Worm (Caenorhabditis elegans): ENCODE measurements around the gene T28D6.7.
A peak's percentile ranks its signal among the peaks of the same experiment; 100 is the strongest.

T28D6.7 gene

ce11 chrIII:11346383-11346782 lies at the start of gene T28D6.7:
TSS of gene T28D6.7 (minus strand) at chrIII:11346483.
- TF ChIP-seq che-1 (tag; optimal IDR thresholded peaks at IDR 0.05), result no peak
- no peak for TF ChIP-seq ceh-31 (tag; optimal IDR thresholded peaks at IDR 0.05)
- TF ChIP-seq eyg-1 (tag; optimal IDR thresholded peaks at IDR 0.05), result no peak
- TF ChIP-seq K09A11.1 (tag; optimal IDR thresholded peaks at IDR 0.05; ENCODE audit: insufficient read depth), result no peak
- no peak for TF ChIP-seq hlh-13 (GFP tag; optimal IDR thresholded peaks at IDR 0.05)

- no peak for TF ChIP-seq ceh-48 (tag; optimal IDR thresholded peaks at IDR 0.05)
- no peak for TF ChIP-seq mec-3 (tag; optimal IDR thresholded peaks at IDR 0.05; ENCODE audit: borderline replicate concordance)
- TF ChIP-seq eyg-1 (tag; optimal IDR thresholded peaks at IDR 0.05), result no peak
- TF ChIP-seq ahr-1 (tag; optimal IDR thresholded peaks at IDR 0.05), result no peak
- TF ChIP-seq ceh-9 (tag; optimal IDR thresholded peaks at IDR 0.05), result no peak
- TF ChIP-seq lim-6 (tag; optimal IDR thresholded peaks at IDR 0.05), result no peak
- no peak for TF ChIP-seq npax-4 (tag; optimal IDR thresholded peaks at IDR 0.05)
- no peak for TF ChIP-seq K02D7.2 (tag; optimal IDR thresholded peaks at IDR 0.05)
- TF ChIP-seq hlh-15 (tag; optimal IDR thresholded peaks at IDR 0.05), result no peak
- TF ChIP-seq ttx-3 (tag; optimal IDR thresholded peaks at IDR 0.05), result no peak
Observed at ce11 chrIII:11393162-11393561, 46.9 kb upstream of the T28D6.7 start, which contains the start of gene nlp-21. TSS of gene nlp-21 (minus strand) at chrIII:11393262.

DNA sequence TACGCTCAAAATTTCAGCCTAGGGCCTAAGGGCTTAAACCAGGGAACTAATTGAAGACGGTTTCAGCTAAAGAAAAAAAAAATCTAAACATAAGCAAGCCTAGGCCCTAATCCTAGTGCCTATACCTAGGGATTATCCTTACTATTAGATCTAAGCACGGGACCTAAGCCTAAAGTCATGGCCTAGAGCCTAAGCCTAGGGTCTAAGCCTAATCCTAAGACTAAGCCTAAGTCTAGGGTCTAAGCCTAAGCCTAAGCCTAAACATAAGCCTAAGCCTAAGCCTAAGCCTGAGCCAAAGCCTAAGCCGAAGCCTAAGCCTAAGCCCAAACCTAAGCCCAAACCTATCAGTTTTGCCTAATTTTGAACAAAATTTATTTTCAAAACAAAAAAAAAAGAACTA lies 46.5 kb upstream of the T28D6.7 start:
- peak; percentile 85 for TF ChIP-seq dve-1 (tag; optimal IDR thresholded peaks at IDR 0.05)
- TF ChIP-seq tbx-7 (tag; optimal IDR thresholded peaks at IDR 0.05), result no peak

DNA sequence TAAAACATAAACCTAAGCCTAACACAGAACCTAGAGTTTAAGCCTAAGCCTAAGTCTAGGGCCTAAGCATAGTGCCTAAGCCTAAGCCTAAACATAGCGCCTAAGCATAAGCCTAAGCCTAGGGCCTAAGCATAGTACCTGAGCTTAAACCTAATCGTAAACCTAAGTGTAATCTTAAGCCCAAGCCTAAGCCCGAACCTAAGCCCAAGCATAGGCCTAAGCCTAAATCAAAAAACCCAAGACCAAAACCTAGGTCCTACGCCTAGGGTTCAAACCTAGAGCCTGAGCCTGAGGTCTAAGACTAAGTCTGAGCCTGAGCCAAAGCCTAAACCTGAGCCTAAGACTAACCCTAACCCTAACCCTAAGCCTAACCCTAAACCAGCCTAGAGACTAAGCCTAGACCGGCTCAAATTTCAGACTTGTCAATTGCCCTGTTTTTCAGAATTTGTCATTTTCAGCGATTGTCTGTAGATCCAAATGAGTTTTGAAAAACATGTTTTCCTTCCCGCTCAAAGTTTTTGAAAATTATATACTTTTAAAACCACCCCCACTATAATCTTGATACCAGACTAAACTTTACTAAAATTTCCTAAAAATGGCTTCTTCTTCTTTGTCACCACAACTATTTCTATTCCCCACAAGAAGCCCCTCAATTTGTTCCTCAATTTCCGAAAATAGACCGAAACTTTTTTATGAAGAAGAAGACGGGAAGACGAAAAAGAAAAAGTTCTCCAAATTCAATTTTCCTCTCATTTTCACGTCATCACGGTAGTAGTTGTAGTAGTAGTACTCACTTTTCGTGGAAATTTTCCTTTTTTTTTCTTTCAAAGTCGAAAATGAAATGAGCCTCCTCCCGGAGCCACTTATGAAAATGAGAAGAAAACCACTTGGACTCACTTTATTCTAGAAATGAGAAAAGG lies 45.6 kb upstream of the T28D6.7 start:
- TF ChIP-seq unc-42 (tag; optimal IDR thresholded peaks at IDR 0.05), result peak; percentile 67
- no peak for TF ChIP-seq ahr-1 (tag; optimal IDR thresholded peaks at IDR 0.05)

- TF ChIP-seq unc-42 (tag; optimal IDR thresholded peaks at IDR 0.05) (peak; percentile 59), gmeb-2 (tag; optimal IDR thresholded peaks at IDR 0.05) (no peak), ceh-31 (tag; optimal IDR thresholded peaks at IDR 0.05) (no peak)
Observed at ce11 chrIII:11390832-11391231, 44.5 kb upstream of the T28D6.7 start.

DNA sequence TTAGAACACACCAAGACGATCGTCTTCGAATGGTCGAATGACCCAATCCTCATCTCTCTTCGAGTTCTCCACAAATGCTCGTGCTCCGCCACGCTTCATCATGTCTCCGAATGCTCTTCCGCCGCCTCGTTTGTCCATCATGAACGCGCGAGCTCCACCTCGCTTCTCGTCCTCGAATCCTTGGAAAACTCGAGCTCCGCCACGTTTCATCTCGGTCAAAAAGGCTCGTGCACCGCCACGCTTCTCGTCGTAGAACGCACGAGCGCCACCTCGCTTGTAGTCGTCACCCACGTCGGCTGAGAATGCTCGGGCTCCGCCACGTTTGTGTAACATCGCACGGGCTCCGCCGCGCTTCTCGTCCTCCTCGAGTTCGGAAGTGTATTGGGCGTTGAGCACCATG lies 43.1 kb upstream of the T28D6.7 start:
- TF ChIP-seq nhr-232 (tag; optimal IDR thresholded peaks at IDR 0.05) (no peak), pat-9 (tag; optimal IDR thresholded peaks at IDR 0.05) (no peak), hlh-15 (tag; optimal IDR thresholded peaks at IDR 0.05) (no peak), pqm-1 (tag; optimal IDR thresholded peaks at IDR 0.05) (no peak), hlh-8 (tag; optimal IDR thresholded peaks at IDR 0.05) (no peak), eyg-1 (tag; optimal IDR thresholded peaks at IDR 0.05) (no peak), sdc-2 (tag; optimal IDR thresholded peaks at IDR 0.05) (no peak), nfya-1 (tag; optimal IDR thresholded peaks at IDR 0.05) (no peak), odd-2 (tag; optimal IDR thresholded peaks at IDR 0.05) (no peak), ceh-2 (tag; optimal IDR thresholded peaks at IDR 0.05) (no peak), ceh-30 (tag; optimal IDR thresholded peaks at IDR 0.05) (no peak), ceh-48 (tag; optimal IDR thresholded peaks at IDR 0.05) (no peak), ttx-3 (tag; optimal IDR thresholded peaks at IDR 0.05) (no peak), ceh-24 (tag; optimal IDR thresholded peaks at IDR 0.05) (no peak), ceh-6 (GFP tag; optimal IDR thresholded peaks at IDR 0.05) (no peak), zip-5 (tag; optimal IDR thresholded peaks at IDR 0.05) (no peak), ceh-9 (tag; optimal IDR thresholded peaks at IDR 0.05) (no peak)

All from whole organism, late embryonic.